Fruit fly (Drosophila melanogaster): ENCODE results near the gene dac.

Gene dac

dm6 chr2L:16535071-16535581, 49.3 kb upstream of the dac start (continued):
- no peak for TF ChIP-seq CG33557 (GFP tag; optimal IDR thresholded peaks at IDR 0.05)
- TF ChIP-seq HLH3B (GFP tag; IDR thresholded peaks at IDR 0.05) = peak; percentile 23; the same call in 1 of the 2 replicates
- TF ChIP-seq lmd (GFP tag; IDR thresholded peaks at IDR 0.05) = peak; percentile 78
- TF ChIP-seq HLHmδ (GFP tag; optimal IDR thresholded peaks at IDR 0.05) = no peak
- TF ChIP-seq CG15073 (GFP tag; optimal IDR thresholded peaks at IDR 0.05) = no peak
- peak; percentile 52 for TF ChIP-seq CG18011 (GFP tag; optimal IDR thresholded peaks at IDR 0.05)
- no peak for TF ChIP-seq CG13287 (GFP tag; IDR thresholded peaks at IDR 0.05; ENCODE audit: partially characterized antibody)
- TF ChIP-seq CG6683 (GFP tag; optimal IDR thresholded peaks at IDR 0.05) = peak; percentile 19
- TF ChIP-seq CG15514 (GFP tag; optimal IDR thresholded peaks at IDR 0.05) = peak; percentile 50
- TF ChIP-seq kah (GFP tag; optimal IDR thresholded peaks at IDR 0.05) = no peak
- TF ChIP-seq Ssrp (tag; optimal IDR thresholded peaks at IDR 0.05) = peak; percentile 74
- TF ChIP-seq CG12104 (GFP tag; optimal IDR thresholded peaks at IDR 0.05) = peak; percentile 45
- TF ChIP-seq Dad (GFP tag; optimal IDR thresholded peaks at IDR 0.05) = peak; percentile 43
- peak; percentile 78 for TF ChIP-seq Abd-B (GFP tag; optimal IDR thresholded peaks at IDR 0.05)
- TF ChIP-seq wor (GFP tag; IDR thresholded peaks at IDR 0.05) = peak; percentile 20; the same call in 1 of the 2 replicates
- TF ChIP-seq CG13775 (GFP tag; optimal IDR thresholded peaks at IDR 0.05) = peak; percentile 69
- TF ChIP-seq cg (GFP tag; optimal IDR thresholded peaks at IDR 0.05) = no peak
- TF ChIP-seq CG17568 (GFP tag; optimal IDR thresholded peaks at IDR 0.05) = peak; percentile 41
- peak; percentile 33 for TF ChIP-seq CG12299 (tag; optimal IDR thresholded peaks at IDR 0.05)
- peak; percentile 46 for TF ChIP-seq E2f1 (GFP tag; IDR thresholded peaks at IDR 0.05)
- no peak for TF ChIP-seq CG14860 (GFP tag; IDR thresholded peaks at IDR 0.05; ENCODE audit: partially characterized antibody)
- no peak for TF ChIP-seq CG43689 (GFP tag; IDR thresholded peaks at IDR 0.05)
- TF ChIP-seq Meics (GFP tag; optimal IDR thresholded peaks at IDR 0.05) = peak; percentile 82
- no peak for TF ChIP-seq Hey (tag; optimal IDR thresholded peaks at IDR 0.05)
- TF ChIP-seq H15 (GFP tag; IDR thresholded peaks at IDR 0.05) = 0 out of 3 replicates have a peak, but pooled peaks have one; percentile 19
- peak; percentile 44 for TF ChIP-seq tap (tag; optimal IDR thresholded peaks at IDR 0.05)
- TF ChIP-seq nom (GFP tag; optimal IDR thresholded peaks at IDR 0.05) = no peak
- TF ChIP-seq tin (GFP tag; optimal IDR thresholded peaks at IDR 0.05) = peak; percentile 34
- no peak for TF ChIP-seq zf30C (GFP tag; optimal IDR thresholded peaks at IDR 0.05)
- TF ChIP-seq disco-r (GFP tag; optimal IDR thresholded peaks at IDR 0.05) = peak; percentile 64
- peak; percentile 38 for TF ChIP-seq CG4707 (GFP tag; optimal IDR thresholded peaks at IDR 0.05)
- no peak for TF ChIP-seq CG18764 (GFP tag; optimal IDR thresholded peaks at IDR 0.05)
- TF ChIP-seq CG11093 (GFP tag; IDR thresholded peaks at IDR 0.05) = peak; percentile 50; the same call in 1 of the 3 replicates
- TF ChIP-seq CG3065 (GFP tag; optimal IDR thresholded peaks at IDR 0.05) = no peak
- no peak for TF ChIP-seq ac (GFP tag; optimal IDR thresholded peaks at IDR 0.05)
- TF ChIP-seq so (GFP tag; IDR thresholded peaks at IDR 0.05) = no peak; the same call in 2 of the 3 replicates
- TF ChIP-seq chif (GFP tag; optimal IDR thresholded peaks at IDR 0.05) = peak; percentile 54 to 75
- no peak for TF ChIP-seq danr (GFP tag; IDR thresholded peaks at IDR 0.05)
- peak; percentile 42 for TF ChIP-seq CG10267 (tag; optimal IDR thresholded peaks at IDR 0.05)
- no peak; the same call in 1 of the 2 replicates for TF ChIP-seq CG32772 (GFP tag; IDR thresholded peaks at IDR 0.05)
- no peak for TF ChIP-seq zen2 (GFP tag; IDR thresholded peaks at IDR 0.05; ENCODE audit: partially characterized antibody)
- TF ChIP-seq Doc3 (GFP tag; IDR thresholded peaks at IDR 0.05; ENCODE audit: partially characterized antibody) = no peak
- TF ChIP-seq ara (GFP tag; IDR thresholded peaks at IDR 0.05) = 0 out of 2 replicates have a peak, but pooled peaks have one; percentile 28
- no peak for TF ChIP-seq wdn (GFP tag; IDR thresholded peaks at IDR 0.05)
- TF ChIP-seq fu2 (GFP tag; optimal IDR thresholded peaks at IDR 0.05) = peak; percentile 83
- TF ChIP-seq gsb (GFP tag; IDR thresholded peaks at IDR 0.05) = no peak
- peak; percentile 25 for TF ChIP-seq tup (GFP tag; optimal IDR thresholded peaks at IDR 0.05)
- peak; percentile 60 for TF ChIP-seq CG10209 (GFP tag; optimal IDR thresholded peaks at IDR 0.05)
- peak; percentile 52; the same call in 1 of the 2 replicates for TF ChIP-seq Xrp1 (GFP tag; IDR thresholded peaks at IDR 0.05)

All from whole organism, embryonic.